Worm (Caenorhabditis elegans) whole organism, L2 larva: ENCODE measurements around the gene F56D1.1.
A peak's percentile ranks its signal among the peaks of the same experiment; 100 is the strongest.

Source experiments
- C34F6.9 ChIP-seq: fragments of 150-350 bp; optimal IDR thresholded peaks from 2 replicates; lab custom pipeline; 2014; ENCODE audit warnings: missing biosample characterization, missing genetic modification characterization
- F13H6.1 ChIP-seq: sonication (generic microtip); optimal IDR thresholded peaks from 2 replicates; lab custom pipeline; 2016; ENCODE audit warnings: missing genetic modification characterization, missing compliant biosample characterization
- R02D3.7 ChIP-seq: fragments of 150-350 bp; optimal IDR thresholded peaks from 2 replicates; lab custom pipeline; 2014; ENCODE audit warnings: missing biosample characterization, missing genetic modification characterization
- Y55F3AM.14 ChIP-seq: fragments of 200-800 bp; sonication (Bioruptor generic); optimal IDR thresholded peaks from 2 replicates; lab custom pipeline; 2018; ENCODE audit warnings: mild to moderate bottlenecking, missing genetic modification characterization, missing compliant biosample characterization
- ZK546.5 ChIP-seq: sonication (generic microtip); optimal IDR thresholded peaks from 2 replicates; lab custom pipeline; 2017; ENCODE audit warnings: missing biosample characterization, missing genetic modification characterization
- alr-1 ChIP-seq: fragments of 150-350 bp; optimal IDR thresholded peaks from 2 replicates; lab custom pipeline; 2014; ENCODE audit warnings: missing biosample characterization, missing genetic modification characterization
- aly-2 ChIP-seq: fragments of 150-350 bp; optimal IDR thresholded peaks from 2 replicates; lab custom pipeline; 2014; ENCODE audit warnings: missing biosample characterization, missing genetic modification characterization
- ama-1 ChIP-seq: fragments of 150-350 bp; optimal IDR thresholded peaks from 2 replicates; lab custom pipeline; 2018; ENCODE audit warnings: inconsistent platforms
- blmp-1 ChIP-seq: sonication (generic microtip); optimal IDR thresholded peaks from 2 replicates; lab custom pipeline; 2017; ENCODE audit warnings: missing genetic modification characterization, mild to moderate bottlenecking, missing compliant biosample characterization, antibody characterized with exemption, moderate library complexity; ENCODE audit not compliant: insufficient read depth
- ceh-16 ChIP-seq: fragments of 150-350 bp; optimal IDR thresholded peaks from 2 replicates; lab custom pipeline; 2014; ENCODE audit warnings: missing biosample characterization, missing genetic modification characterization
- ceh-82 ChIP-seq: fragments of 150-350 bp; optimal IDR thresholded peaks from 2 replicates; lab custom pipeline; 2014; ENCODE audit warnings: missing biosample characterization, missing genetic modification characterization
- crh-2 ChIP-seq: sonication (generic microtip); optimal IDR thresholded peaks from 2 replicates; lab custom pipeline; 2017; ENCODE audit warnings: missing biosample characterization, missing genetic modification characterization
- dmd-4 ChIP-seq: sonication (generic microtip); optimal IDR thresholded peaks from 2 replicates; lab custom pipeline; 2017; ENCODE audit warnings: missing biosample characterization, missing genetic modification characterization
- egl-27 ChIP-seq: sonication (generic microtip); optimal IDR thresholded peaks from 3 replicates; lab custom pipeline; 2017; ENCODE audit warnings: missing biosample characterization, missing genetic modification reagents, missing genetic modification characterization
- elt-1 ChIP-seq: fragments of 150-350 bp; optimal IDR thresholded peaks from 2 replicates; lab custom pipeline; 2014; ENCODE audit warnings: missing biosample characterization, missing genetic modification characterization
- fos-1 ChIP-seq: fragments of 150-350 bp; optimal IDR thresholded peaks from 2 replicates; lab custom pipeline; 2014; ENCODE audit warnings: missing biosample characterization, missing genetic modification characterization
- gmeb-1 ChIP-seq: fragments of 150-350 bp; optimal IDR thresholded peaks from 2 replicates; lab custom pipeline; 2014; ENCODE audit warnings: missing biosample characterization, missing genetic modification characterization
- lin-11 ChIP-seq: fragments of 150-350 bp; sonication (generic microtip); optimal IDR thresholded peaks from 2 replicates; lab custom pipeline; 2014; ENCODE audit warnings: missing biosample characterization, missing genetic modification characterization, inconsistent platforms, mixed read lengths
- lin-13 ChIP-seq: fragments of 150-350 bp; optimal IDR thresholded peaks from 2 replicates; lab custom pipeline; 2014; ENCODE audit warnings: missing biosample characterization, missing genetic modification reagents, missing genetic modification characterization
- lin-39 ChIP-seq: fragments of 150-350 bp; optimal IDR thresholded peaks from 2 replicates; lab custom pipeline; 2014; ENCODE audit warnings: missing biosample characterization, missing genetic modification reagents, missing genetic modification characterization
- lsy-2 ChIP-seq, 2 experiments: fragments of 150-350 bp in 1 of 2; sonication (generic microtip) in 1 of 2; optimal IDR thresholded peaks; 2 replicates each; lab custom pipeline; 2014 to 2017; ENCODE audit warnings: missing biosample characterization in 2 of 2, missing genetic modification characterization in 2 of 2
- mab-5 ChIP-seq: fragments of 150-350 bp; optimal IDR thresholded peaks from 2 replicates; lab custom pipeline; 2014; ENCODE audit warnings: missing biosample characterization, missing genetic modification characterization
- mbf-1 ChIP-seq: sonication (generic microtip); optimal IDR thresholded peaks from 2 replicates; lab custom pipeline; 2017; ENCODE audit warnings: missing biosample characterization, missing genetic modification characterization
- mdl-1 ChIP-seq, 2 experiments: fragments of 150-350 bp in 1 of 2; sonication (generic microtip) in 1 of 2; optimal IDR thresholded peaks; 2 replicates each; lab custom pipeline; 2017; ENCODE audit warnings: missing biosample characterization in 2 of 2, missing genetic modification characterization in 2 of 2
- nhr-10 ChIP-seq: sonication (generic microtip); optimal IDR thresholded peaks from 2 replicates; lab custom pipeline; 2017; ENCODE audit warnings: missing biosample characterization, missing genetic modification characterization
- nhr-11 ChIP-seq: fragments of 150-350 bp; optimal IDR thresholded peaks from 2 replicates; lab custom pipeline; 2014; ENCODE audit warnings: missing biosample characterization, missing genetic modification characterization
- nhr-129 ChIP-seq: fragments of 150-350 bp; optimal IDR thresholded peaks from 2 replicates; lab custom pipeline; 2014; ENCODE audit warnings: missing biosample characterization, missing genetic modification characterization
- nhr-21 ChIP-seq: fragments of 150-350 bp; optimal IDR thresholded peaks from 2 replicates; lab custom pipeline; 2014; ENCODE audit warnings: missing biosample characterization, missing genetic modification characterization
- nhr-23 ChIP-seq: fragments of 150-350 bp; optimal IDR thresholded peaks from 2 replicates; lab custom pipeline; 2014; ENCODE audit warnings: missing biosample characterization, missing genetic modification reagents, missing genetic modification characterization
- nhr-237 ChIP-seq: fragments of 150-350 bp; optimal IDR thresholded peaks from 2 replicates; lab custom pipeline; 2014; ENCODE audit warnings: missing biosample characterization, missing genetic modification characterization
- nhr-6 ChIP-seq: fragments of 150-350 bp; optimal IDR thresholded peaks from 2 replicates; lab custom pipeline; 2014; ENCODE audit warnings: missing biosample characterization, missing genetic modification characterization
- nhr-77 ChIP-seq: fragments of 150-350 bp; optimal IDR thresholded peaks from 2 replicates; lab custom pipeline; 2014; ENCODE audit warnings: missing biosample characterization, missing genetic modification characterization
- peb-1 ChIP-seq: fragments of 150-350 bp; optimal IDR thresholded peaks from 2 replicates; lab custom pipeline; 2014; ENCODE audit warnings: missing biosample characterization, missing genetic modification characterization
- sem-4 ChIP-seq: fragments of 150-350 bp; optimal IDR thresholded peaks from 2 replicates; lab custom pipeline; 2014; ENCODE audit warnings: missing biosample characterization, missing genetic modification reagents, missing genetic modification characterization
- skn-1 ChIP-seq: sonication (generic microtip); optimal IDR thresholded peaks from 2 replicates; lab custom pipeline; 2017; ENCODE audit warnings: missing biosample characterization, missing genetic modification characterization
- sma-3 ChIP-seq: sonication (generic microtip); optimal IDR thresholded peaks from 2 replicates; lab custom pipeline; 2016; ENCODE audit warnings: missing genetic modification reagents, missing genetic modification characterization, missing compliant biosample characterization
- snpc-4 ChIP-seq: fragments of 150-350 bp; optimal IDR thresholded peaks from 2 replicates; lab custom pipeline; 2014; ENCODE audit warnings: missing biosample characterization, missing genetic modification characterization
- unc-39 ChIP-seq: fragments of 150-350 bp; optimal IDR thresholded peaks from 2 replicates; lab custom pipeline; 2014; ENCODE audit warnings: missing biosample characterization, missing genetic modification characterization
- unc-55 ChIP-seq: fragments of 150-350 bp; sonication (generic microtip); optimal IDR thresholded peaks from 3 replicates; lab custom pipeline; 2014; ENCODE audit warnings: missing biosample characterization, missing genetic modification reagents, missing genetic modification characterization
- unc-62 ChIP-seq: fragments of 150-350 bp; optimal IDR thresholded peaks from 2 replicates; lab custom pipeline; 2014; ENCODE audit warnings: missing biosample characterization, missing genetic modification reagents, missing genetic modification characterization
- zag-1 ChIP-seq: fragments of 150-350 bp; optimal IDR thresholded peaks from 2 replicates; lab custom pipeline; 2014; ENCODE audit warnings: missing biosample characterization, missing genetic modification characterization
- ztf-1 ChIP-seq: fragments of 200-800 bp; sonication (Bioruptor generic); conservative IDR thresholded peaks from 2 replicates; pipeline ENCODE4 v1.3.6; 2022; ENCODE audit warnings: missing genetic modification characterization, missing compliant biosample characterization
- ztf-11 ChIP-seq: sonication (generic microtip); optimal IDR thresholded peaks from 2 replicates; lab custom pipeline; 2017; ENCODE audit warnings: missing biosample characterization, missing genetic modification characterization
- ztf-4 ChIP-seq: fragments of 150-350 bp; optimal IDR thresholded peaks from 2 replicates; lab custom pipeline; 2014; ENCODE audit warnings: missing biosample characterization, missing genetic modification characterization

Gene F56D1.1

ce11 chrII:5478318-5478717 is at the start of gene F56D1.1:
Gene F56D1.1 (plus strand): TSS chrII:5478618.
- TF ChIP-seq aly-2 (tag; lab: Kevin White, UChicago): no peak
- TF ChIP-seq skn-1: no peak
- no peak for TF ChIP-seq alr-1 (tag; lab: Kevin White, UChicago)
- TF ChIP-seq nhr-11 (tag; lab: Kevin White, UChicago): no peak
- no peak for TF ChIP-seq nhr-129
- TF ChIP-seq snpc-4: no peak
- TF ChIP-seq ceh-82 (tag; lab: Kevin White, UChicago): no peak
- TF ChIP-seq mdl-1 (tag; optimal IDR thresholded peaks at IDR 0.05; lab: Kevin White, UChicago): no peak
- TF ChIP-seq elt-1 (tag; lab: Kevin White, UChicago): no peak
- TF ChIP-seq ztf-11 (tag; lab: Kevin White, UChicago): no peak
- no peak for TF ChIP-seq mab-5 (tag; lab: Kevin White, UChicago)
- no peak for TF ChIP-seq lin-39 (tag; lab: Kevin White, UChicago)
- TF ChIP-seq egl-27 (tag; lab: Kevin White, UChicago): no peak
- TF ChIP-seq nhr-6 (tag; lab: Kevin White, UChicago): no peak
- no peak for TF ChIP-seq blmp-1 (tag; lab: Kevin White, UChicago)
- no peak for TF ChIP-seq gmeb-1 (tag; lab: Kevin White, UChicago)

ce11 chrII:5429522-5430257 is 48.7 kb upstream of the F56D1.1 start, which contains the start of the genes F07F6.4 and F07F6.2:
Gene F07F6.4 (minus strand): TSS chrII:5429572.
Gene F07F6.2 (plus strand): TSS chrII:5430207.
- TF ChIP-seq ceh-82 (tag; lab: Kevin White, UChicago) (no peak), lsy-2 (tag; optimal IDR thresholded peaks at IDR 0.05; lab: Kevin White, UChicago) (peak in 1 of 2 experiments; percentile 58), unc-55 (no peak), dmd-4 (tag; lab: Kevin White, UChicago) (no peak), ztf-1 (GFP tag; lab: Robert Waterston, UW) (no peak), snpc-4 (no peak), egl-27 (tag; lab: Kevin White, UChicago) (no peak), C34F6.9 (tag; lab: Kevin White, UChicago) (peak; percentile 59), sem-4 (tag; lab: Kevin White, UChicago) (no peak), nhr-21 (tag; lab: Kevin White, UChicago) (no peak), Y55F3AM.14 (GFP tag; lab: Kevin White, UChicago) (no peak), nhr-23 (tag; lab: Kevin White, UChicago) (no peak), gmeb-1 (tag; lab: Kevin White, UChicago) (no peak), crh-2 (peak; percentile 88), nhr-129 (peak; percentile 8), nhr-6 (tag; lab: Kevin White, UChicago) (no peak), mdl-1 (tag; optimal IDR thresholded peaks at IDR 0.05; lab: Kevin White, UChicago) (no peak), nhr-77 (tag; lab: Kevin White, UChicago) (no peak), elt-1 (tag; lab: Kevin White, UChicago) (no peak), blmp-1 (tag; lab: Kevin White, UChicago) (no peak), nhr-237 (no peak), mbf-1 (tag; lab: Kevin White, UChicago) (no peak), F13H6.1 (tag; lab: Kevin White, UChicago) (no peak), R02D3.7 (tag; lab: Kevin White, UChicago) (no peak), lin-13 (GFP tag; lab: Kevin White, UChicago) (peak; percentile 5), ztf-4 (tag; lab: Kevin White, UChicago) (no peak), lin-11 (tag; lab: Kevin White, UChicago) (no peak), nhr-10 (tag; lab: Kevin White, UChicago) (no peak), alr-1 (tag; lab: Kevin White, UChicago) (no peak), ZK546.5 (tag; lab: Kevin White, UChicago) (no peak), sma-3 (GFP tag; lab: Kevin White, UChicago) (no peak), ztf-11 (tag; lab: Kevin White, UChicago) (no peak), fos-1 (tag; lab: Kevin White, UChicago) (no peak), ceh-16 (tag; lab: Kevin White, UChicago) (no peak), ama-1 (no peak), mab-5 (tag; lab: Kevin White, UChicago) (no peak), peb-1 (no peak), aly-2 (tag; lab: Kevin White, UChicago) (no peak), lin-39 (tag; lab: Kevin White, UChicago) (no peak), nhr-11 (tag; lab: Kevin White, UChicago) (no peak), unc-62 (no peak), skn-1 (no peak), zag-1 (tag; lab: Kevin White, UChicago) (no peak), unc-39 (no peak)
